Fruit fly (Drosophila melanogaster) whole organism, embryonic: Measurements from ENCODE around the gene Cul5.
A peak's percentile ranks its signal among the peaks of the same experiment; 100 is the strongest.

Experiments
- B-H1 ChIP-seq: fragments of 200-800 bp; sonication (Bioruptor generic); IDR thresholded peaks from 3 replicates; pipeline ENCODE4 v1.3.6; 2022; ENCODE audit warnings: missing biosample characterization, missing genetic modification characterization
- CG10274 ChIP-seq: fragments of 200-800 bp; sonication (Bioruptor generic); optimal IDR thresholded peaks from 3 replicates; lab custom pipeline; 2017; ENCODE audit warnings: missing biosample characterization, mild to moderate bottlenecking, missing genetic modification characterization
- CG11695 ChIP-seq: fragments of 200-800 bp; sonication (Bioruptor generic); IDR thresholded peaks from 3 replicates; pipeline ENCODE4 v1.3.6; 2022; ENCODE audit warnings: missing biosample characterization, missing genetic modification characterization
- CG13624 ChIP-seq: fragments of 200-800 bp; sonication (Bioruptor generic); optimal IDR thresholded peaks from 2 replicates; lab custom pipeline; 2016; ENCODE audit warnings: missing biosample characterization, missing genetic modification characterization
- CG15696 ChIP-seq: fragments of 200-800 bp; sonication (Bioruptor generic); optimal IDR thresholded peaks from 2 replicates; lab custom pipeline; 2019; ENCODE audit warnings: missing biosample characterization, mild to moderate bottlenecking, missing genetic modification characterization, moderate library complexity
- CG1603 ChIP-seq: fragments of 200-800 bp; sonication (Bioruptor generic); optimal IDR thresholded peaks from 2 replicates; lab custom pipeline; 2019; ENCODE audit warnings: missing biosample characterization, mild to moderate bottlenecking, missing genetic modification characterization, moderate library complexity
- CG17385 ChIP-seq: fragments of 200-800 bp; sonication (Bioruptor generic); optimal IDR thresholded peaks from 3 replicates; lab custom pipeline; 2018; ENCODE audit warnings: missing biosample characterization, mild to moderate bottlenecking, missing genetic modification characterization
- CG18262 ChIP-seq: fragments of 200-800 bp; optimal IDR thresholded peaks from 3 replicates; lab custom pipeline; 2019; ENCODE audit warnings: missing biosample characterization, mild to moderate bottlenecking, missing genetic modification characterization, moderate library complexity
- CG2129 ChIP-seq: fragments of 200-800 bp; sonication (Bioruptor generic); IDR thresholded peaks from 2 replicates; pipeline ENCODE4 v1.3.6; 2022; ENCODE audit warnings: missing biosample characterization, missing genetic modification characterization; ENCODE audit not compliant: partially characterized antibody
- CG2712 ChIP-seq: fragments of 200-800 bp; optimal IDR thresholded peaks from 3 replicates; lab custom pipeline; 2019; ENCODE audit warnings: missing biosample characterization, mild to moderate bottlenecking, missing genetic modification characterization, moderate library complexity
- CG3726 ChIP-seq: fragments of 200-800 bp; sonication (Bioruptor generic); IDR thresholded peaks from 3 replicates; pipeline ENCODE4, ENCODE4 v1.3.6; 2022; ENCODE audit warnings: missing biosample characterization, missing genetic modification characterization
- CG3847 ChIP-seq: fragments of 200-800 bp; sonication (Bioruptor generic); IDR thresholded peaks from 2 replicates; pipeline ENCODE4 v1.3.6; 2022; ENCODE audit warnings: missing biosample characterization, missing genetic modification characterization
- CG7372 ChIP-seq: fragments of 200-800 bp; sonication (Bioruptor generic); IDR thresholded peaks from 2 replicates; pipeline ENCODE4 v1.3.6; 2022; ENCODE audit warnings: missing biosample characterization, missing genetic modification characterization
- CG7556 ChIP-seq: fragments of 200-800 bp; sonication (Bioruptor generic); optimal IDR thresholded peaks from 2 replicates; lab custom pipeline; 2017; ENCODE audit warnings: missing biosample characterization, mild to moderate bottlenecking, missing genetic modification characterization
- CG7987 ChIP-seq: fragments of 200-800 bp; sonication (Bioruptor generic); optimal IDR thresholded peaks from 2 replicates; lab custom pipeline; 2018; ENCODE audit warnings: missing biosample characterization, mild to moderate bottlenecking, missing genetic modification characterization, moderate library complexity
- CG8388 ChIP-seq: fragments of 200-800 bp; sonication (Bioruptor generic); optimal IDR thresholded peaks from 2 replicates; lab custom pipeline; 2019; ENCODE audit warnings: missing biosample characterization, mild to moderate bottlenecking, missing genetic modification characterization, moderate library complexity
- CoRest ChIP-seq: fragments of 200-800 bp; sonication (Bioruptor generic); optimal IDR thresholded peaks from 3 replicates; lab custom pipeline; 2018; ENCODE audit warnings: missing biosample characterization, mild to moderate bottlenecking, missing genetic modification characterization, moderate library complexity
- CrebB ChIP-seq: fragments of 200-800 bp; sonication (Bioruptor generic); optimal IDR thresholded peaks from 3 replicates; lab custom pipeline; 2018; ENCODE audit warnings: missing biosample characterization, mild to moderate bottlenecking, missing genetic modification characterization
- Ets97D ChIP-seq: fragments of 200-800 bp; sonication (Bioruptor generic); optimal IDR thresholded peaks from 3 replicates; lab custom pipeline; 2016; ENCODE audit warnings: missing biosample characterization, missing genetic modification characterization
- Gug ChIP-seq: fragments of 200-800 bp; sonication (Bioruptor generic); IDR thresholded peaks from 4 replicates; pipeline ENCODE4 v1.3.6; 2022; ENCODE audit warnings: missing biosample characterization, missing genetic modification characterization
- Hmx ChIP-seq: fragments of 200-800 bp; sonication (Bioruptor generic); optimal IDR thresholded peaks from 2 replicates; lab custom pipeline; 2016; ENCODE audit warnings: missing biosample characterization, missing genetic modification characterization
- Hr78 ChIP-seq, 2 experiments: fragments of 200-800 bp in 1 of 2; fragments of >200 bp in 1 of 2; sonication (Bioruptor generic) in 1 of 2; optimal IDR thresholded peaks; 2 replicates each; lab custom pipeline; 2017 to 2019; ENCODE audit warnings: missing biosample characterization in 2 of 2, missing genetic modification characterization in 2 of 2, mild to moderate bottlenecking in 1 of 2, moderate library complexity in 1 of 2
- Lim3 ChIP-seq: fragments of 200-800 bp; sonication (Bioruptor generic); IDR thresholded peaks from 2 replicates; pipeline ENCODE4 v1.3.6; 2022; ENCODE audit warnings: missing biosample characterization, missing genetic modification characterization
- Mad ChIP-seq: fragments of 200-800 bp; sonication (Bioruptor generic); optimal IDR thresholded peaks from 2 replicates; lab custom pipeline; 2016; ENCODE audit warnings: missing biosample characterization, missing genetic modification characterization
- Myb ChIP-seq: fragments of 200-800 bp; sonication (Bioruptor generic); optimal IDR thresholded peaks from 2 replicates; lab custom pipeline; 2016; ENCODE audit warnings: missing biosample characterization, missing genetic modification characterization
- NfI ChIP-seq: fragments of 200-800 bp; sonication (Bioruptor generic); optimal IDR thresholded peaks from 3 replicates; lab custom pipeline; 2018; ENCODE audit warnings: missing biosample characterization, mild to moderate bottlenecking, missing genetic modification characterization, moderate library complexity
- Oli ChIP-seq: fragments of 200-800 bp; sonication (Bioruptor generic); optimal IDR thresholded peaks from 2 replicates; lab custom pipeline; 2018; ENCODE audit warnings: missing biosample characterization, mild to moderate bottlenecking, missing genetic modification characterization, moderate library complexity
- Sry-β ChIP-seq: fragments of 200-800 bp; sonication (Bioruptor generic); optimal IDR thresholded peaks from 2 replicates; lab custom pipeline; 2018; ENCODE audit warnings: missing biosample characterization, mild to moderate bottlenecking, missing genetic modification characterization, moderate library complexity
- TFAM ChIP-seq: fragments of 200-800 bp; sonication (Bioruptor generic); optimal IDR thresholded peaks from 2 replicates; lab custom pipeline; 2017; ENCODE audit warnings: missing biosample characterization, missing genetic modification characterization, inconsistent platforms
- Xbp1 ChIP-seq: fragments of 200-800 bp; sonication (Bioruptor generic); optimal IDR thresholded peaks from 3 replicates; lab custom pipeline; 2016; ENCODE audit warnings: missing biosample characterization, mild to moderate bottlenecking, missing genetic modification characterization
- abd-A ChIP-seq: fragments of 200-800 bp; sonication (Bioruptor generic); optimal IDR thresholded peaks from 3 replicates; lab custom pipeline; 2019; ENCODE audit warnings: missing biosample characterization, mild to moderate bottlenecking, missing genetic modification characterization, moderate library complexity
- ash1 ChIP-seq: fragments of 200-800 bp; sonication (Bioruptor generic); optimal IDR thresholded peaks from 2 replicates; lab custom pipeline; 2018; ENCODE audit warnings: missing biosample characterization, mild to moderate bottlenecking, missing genetic modification characterization
- bsh ChIP-seq, 2 experiments: fragments of 200-800 bp; sonication (Bioruptor generic); optimal IDR thresholded peaks; 2 replicates each; lab custom pipeline; 2017 to 2018; ENCODE audit warnings: mild to moderate bottlenecking in 2 of 2, missing biosample characterization in 2 of 2, missing genetic modification characterization in 2 of 2, moderate library complexity in 1 of 2
- croc ChIP-seq: fragments of 200-800 bp; sonication (Bioruptor generic); conservative IDR thresholded peaks from 3 replicates; pipeline ENCODE4 v1.3.6; 2022; ENCODE audit warnings: missing biosample characterization, missing genetic modification characterization
- danr ChIP-seq: fragments of 200-800 bp; sonication (Bioruptor generic); IDR thresholded peaks from 2 replicates; pipeline ENCODE4 v1.3.6; 2022; ENCODE audit warnings: missing biosample characterization, missing genetic modification characterization
- esg ChIP-seq: fragments of 200-800 bp; sonication (Bioruptor generic); conservative IDR thresholded peaks from 2 replicates; pipeline ENCODE4 v1.3.6; 2022; ENCODE audit warnings: missing biosample characterization, missing genetic modification characterization
- fd96Cb ChIP-seq: fragments of 200-800 bp; sonication (Bioruptor generic); optimal IDR thresholded peaks from 2 replicates; lab custom pipeline; 2018; ENCODE audit warnings: missing biosample characterization, mild to moderate bottlenecking, missing genetic modification characterization, moderate library complexity
- fru ChIP-seq: fragments of >200 bp; optimal IDR thresholded peaks from 2 replicates; lab custom pipeline; 2017
- gcm2 ChIP-seq: fragments of 200-800 bp; sonication (Bioruptor generic); optimal IDR thresholded peaks from 2 replicates; lab custom pipeline; 2016; ENCODE audit warnings: missing biosample characterization, missing genetic modification characterization
- gsb-n ChIP-seq: fragments of 200-800 bp; sonication (Bioruptor generic); optimal IDR thresholded peaks from 3 replicates; lab custom pipeline; 2018; ENCODE audit warnings: missing biosample characterization, mild to moderate bottlenecking, missing genetic modification characterization
- her ChIP-seq: fragments of 200-800 bp; sonication (Bioruptor generic); optimal IDR thresholded peaks from 2 replicates; lab custom pipeline; 2016; ENCODE audit warnings: missing biosample characterization, missing genetic modification characterization
- jigr1 ChIP-seq: fragments of 200-800 bp; sonication (Bioruptor generic); IDR thresholded peaks from 3 replicates; pipeline ENCODE4 v1.3.6; 2022; ENCODE audit warnings: missing biosample characterization, missing genetic modification characterization
- kah ChIP-seq: fragments of 200-800 bp; sonication (Bioruptor generic); optimal IDR thresholded peaks from 2 replicates; lab custom pipeline; 2018; ENCODE audit warnings: missing biosample characterization, mild to moderate bottlenecking, missing genetic modification characterization
- lilli ChIP-seq: fragments of 200-800 bp; sonication (Bioruptor generic); optimal IDR thresholded peaks from 3 replicates; lab custom pipeline; 2016; ENCODE audit warnings: missing biosample characterization, missing genetic modification characterization
- nerfin-2 ChIP-seq: fragments of 200-800 bp; sonication (Bioruptor generic); IDR thresholded peaks from 2 replicates; pipeline ENCODE4 v1.3.6; 2022; ENCODE audit warnings: missing biosample characterization, missing genetic modification characterization; ENCODE audit not compliant: partially characterized antibody
- nmo ChIP-seq: fragments of 200-800 bp; sonication (Bioruptor generic); optimal IDR thresholded peaks from 2 replicates; lab custom pipeline; 2018; ENCODE audit warnings: missing biosample characterization, mild to moderate bottlenecking, missing genetic modification characterization, moderate library complexity
- sisA ChIP-seq: fragments of 200-800 bp; sonication (Bioruptor generic); IDR thresholded peaks from 2 replicates; pipeline ENCODE4 v1.3.6; 2022; ENCODE audit warnings: missing biosample characterization, missing genetic modification characterization
- tna ChIP-seq: fragments of 200-800 bp; sonication (Bioruptor generic); IDR thresholded peaks from 2 replicates; pipeline ENCODE4 v1.3.6; 2022; ENCODE audit warnings: missing biosample characterization, missing genetic modification characterization; ENCODE audit not compliant: partially characterized antibody
- twi ChIP-seq: fragments of 200-800 bp; optimal IDR thresholded peaks from 2 replicates; lab custom pipeline; 2019; ENCODE audit warnings: missing biosample characterization, mild to moderate bottlenecking, missing genetic modification characterization, moderate library complexity

Gene Cul5

DNA sequence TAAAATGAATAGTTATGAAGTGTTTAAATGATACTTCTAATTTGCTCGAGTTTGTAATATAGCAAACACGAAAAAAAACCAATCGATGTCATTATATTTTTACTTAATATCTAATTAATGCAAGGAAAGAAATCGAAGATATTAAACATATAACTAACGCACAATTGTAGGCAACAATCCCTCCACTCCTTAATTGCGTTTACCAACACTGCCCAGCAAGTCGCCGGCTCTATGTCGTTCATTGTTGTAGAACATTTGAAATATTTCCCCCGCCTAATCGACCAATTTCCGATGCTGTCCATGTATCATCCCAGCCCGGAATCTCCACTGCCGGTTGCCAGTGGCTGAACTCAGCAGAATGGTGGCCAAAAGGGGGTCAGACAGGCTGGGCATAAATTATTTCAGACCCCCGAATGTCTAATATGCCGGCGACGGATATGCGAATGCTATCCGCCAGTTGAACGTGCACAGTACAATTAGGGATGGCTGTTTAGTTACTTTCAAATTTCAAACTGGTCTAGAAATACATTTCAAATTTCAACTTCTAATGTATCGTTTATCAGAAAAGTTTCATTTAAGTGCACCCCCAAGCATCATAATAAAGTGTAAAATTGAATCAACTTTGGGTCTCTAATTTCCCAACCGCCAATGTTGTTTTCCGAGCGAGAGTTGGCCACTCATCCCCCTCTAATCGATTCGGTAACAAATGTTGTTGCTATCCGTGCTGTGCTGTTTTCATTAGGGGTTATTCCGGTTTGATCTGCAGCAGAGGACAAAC, 5.8 kb upstream of the Cul5 start (continued):
- TF ChIP-seq gsb-n (no peak), her (GFP tag; lab: Kevin White, UChicago) (peak; percentile 3), danr (GFP tag; lab: Robert Waterston, UW) (no peak), Xbp1 (GFP tag; lab: Kevin White, UChicago) (peak; percentile 7), CG7556 (GFP tag; lab: Kevin White, UChicago) (peak; percentile 57), Hmx (GFP tag; lab: Kevin White, UChicago) (no peak), ash1 (GFP tag; lab: Kevin White, UChicago) (no peak), Ets97D (GFP tag; lab: Kevin White, UChicago) (no peak), CG1603 (tag; lab: Kevin White, UChicago) (peak; percentile 61), CG3726 (GFP tag; lab: Robert Waterston, UW) (no peak), CG3847 (GFP tag; lab: Robert Waterston, UW) (0 out of 2 replicates have a peak, but pooled peaks have one; percentile 13), CG15696 (peak; percentile 6), gcm2 (GFP tag; lab: Kevin White, UChicago) (no peak), CG8388 (peak; percentile 13), bsh (GFP tag; optimal IDR thresholded peaks at IDR 0.05; lab: Kevin White, UChicago) (peak in 1 of 2 experiments; percentile 17), abd-A (tag; lab: Kevin White, UChicago) (no peak), esg (GFP tag; lab: Robert Waterston, UW) (peak; percentile 40), NfI (peak; percentile 57), CG7372 (GFP tag; lab: Robert Waterston, UW) (0 out of 2 replicates have a peak, but pooled peaks have one; percentile 11), Sry-β (no peak), fd96Cb (tag; lab: Kevin White, UChicago) (peak; percentile 17), Myb (peak; percentile 29), CG2129 (GFP tag; lab: Robert Waterston, UW) (no peak), CG11695 (peak; percentile 71; the same call in 1 of the 3 replicates), CG2712 (tag; lab: Kevin White, UChicago) (peak; percentile 42), jigr1 (GFP tag; lab: Robert Waterston, UW) (no peak), Lim3 (GFP tag; lab: Robert Waterston, UW) (no peak), fru (no peak), CG7987 (no peak), nmo (GFP tag; lab: Kevin White, UChicago) (peak; percentile 27), Oli (tag; lab: Kevin White, UChicago) (peak; percentile 49), tna (GFP tag; lab: Robert Waterston, UW) (no peak), Gug (GFP tag; lab: Robert Waterston, UW) (peak; percentile 7; the same call in 2 of the 4 replicates), CrebB (tag; lab: Kevin White, UChicago) (peak; percentile 45), CG13624 (GFP tag; lab: Kevin White, UChicago) (peak; percentile 11), Mad (GFP tag; lab: Kevin White, UChicago) (no peak), nerfin-2 (GFP tag; lab: Robert Waterston, UW) (no peak), CG10274 (GFP tag; lab: Kevin White, UChicago) (peak; percentile 3), sisA (GFP tag; lab: Robert Waterston, UW) (0 out of 2 replicates have a peak, but pooled peaks have one; percentile 26), B-H1 (GFP tag; lab: Robert Waterston, UW) (peak; percentile 17; the same call in 1 of the 3 replicates), kah (GFP tag; lab: Kevin White, UChicago) (no peak), Hr78 (GFP tag; optimal IDR thresholded peaks at IDR 0.05; lab: Kevin White, UChicago) (no peak), croc (GFP tag; lab: Robert Waterston, UW) (no peak), CG17385 (GFP tag; lab: Kevin White, UChicago) (no peak), TFAM (GFP tag; lab: Kevin White, UChicago) (no peak), CoRest (peak; percentile 40), CG18262 (tag; lab: Kevin White, UChicago) (peak; percentile 29), twi (tag; lab: Kevin White, UChicago) (no peak), lilli (peak; percentile 43)
